Fruit fly (Drosophila melanogaster) whole organism, wandering third instar larva: ENCODE measurements around the gene CG8564.

Experiments used
- Myc ChIP-seq: fragments of >200 bp; optimal IDR thresholded peaks from 2 replicates; lab custom pipeline; 2017
- fru ChIP-seq: fragments of 200-800 bp; sonication (Bioruptor generic); optimal IDR thresholded peaks from 3 replicates; lab custom pipeline; 2016; ENCODE audit warnings: missing biosample characterization, mild to moderate bottlenecking, missing genetic modification characterization

dm6 chr3L:7437366-7437765 lies 49.7 kb upstream of the CG8564 start, which contains the start of gene CG14835:
- TF ChIP-seq Myc (lab: Kevin White, UChicago) = no peak
- TF ChIP-seq fru (GFP tag; lab: Kevin White, UChicago) = no peak
